Fruit fly (Drosophila melanogaster) whole organism, wandering third instar larva: ENCODE data around the gene prd1.

Experiments used
- Abd-B ChIP-seq: fragments of >200 bp; optimal IDR thresholded peaks from 2 replicates; lab custom pipeline; 2017; ENCODE audit warnings: missing biosample characterization, missing genetic modification characterization
- CG32264 ChIP-seq: fragments of 200-800 bp; sonication (Bioruptor generic); optimal IDR thresholded peaks from 2 replicates; lab custom pipeline; 2016; ENCODE audit warnings: missing biosample characterization, missing genetic modification characterization
- CG9705 ChIP-seq: fragments of 200-800 bp; sonication (Bioruptor generic); optimal IDR thresholded peaks from 2 replicates; lab custom pipeline; 2018; ENCODE audit warnings: missing biosample characterization, mild to moderate bottlenecking, missing genetic modification characterization
- CrebA ChIP-seq: fragments of 200-800 bp; sonication (Bioruptor generic); optimal IDR thresholded peaks from 2 replicates; lab custom pipeline; 2016; ENCODE audit warnings: missing biosample characterization, mild to moderate bottlenecking, missing genetic modification characterization, borderline replicate concordance
- Dfd ChIP-seq: fragments of >200 bp; optimal IDR thresholded peaks from 2 replicates; lab custom pipeline; 2017; ENCODE audit warnings: missing biosample characterization, missing genetic modification characterization
- Dif ChIP-seq: fragments of 200-275, 200-300 bp; sonication (Bioruptor generic); optimal IDR thresholded peaks from 2 replicates; lab custom pipeline; 2018; ENCODE audit warnings: missing biosample characterization, missing genetic modification characterization; ENCODE audit not compliant: partially characterized antibody
- GATAd ChIP-seq: sonication (Bioruptor generic); optimal IDR thresholded peaks from 2 replicates; lab custom pipeline; 2016; ENCODE audit warnings: missing biosample characterization, missing genetic modification characterization
- HLH106 ChIP-seq: fragments of 200-800 bp; optimal IDR thresholded peaks from 3 replicates; lab custom pipeline; 2019; ENCODE audit warnings: missing biosample characterization, mild to moderate bottlenecking, missing genetic modification characterization, moderate library complexity
- Hnf4 ChIP-seq: fragments of 200-800 bp; sonication (Bioruptor generic); optimal IDR thresholded peaks from 2 replicates; lab custom pipeline; 2016; ENCODE audit warnings: missing biosample characterization, mild to moderate bottlenecking, missing genetic modification characterization
- Hr78 ChIP-seq: fragments of >200 bp; optimal IDR thresholded peaks from 2 replicates; lab custom pipeline; 2017; ENCODE audit warnings: missing biosample characterization, missing genetic modification characterization
- Hr83 ChIP-seq: fragments of 200-300 bp; sonication (Bioruptor generic); optimal IDR thresholded peaks from 2 replicates; lab custom pipeline; 2016; ENCODE audit warnings: missing biosample characterization, mild to moderate bottlenecking, missing genetic modification characterization, moderate library complexity; ENCODE audit not compliant: poor library complexity, severe bottlenecking
- Jra ChIP-seq: sonication (Bioruptor generic); optimal IDR thresholded peaks from 2 replicates; lab custom pipeline; 2016; ENCODE audit warnings: missing biosample characterization, missing genetic modification characterization
- Mio ChIP-seq: sonication (Bioruptor generic); optimal IDR thresholded peaks from 2 replicates; lab custom pipeline; 2016; ENCODE audit warnings: missing biosample characterization, missing genetic modification characterization
- Myc ChIP-seq: fragments of >200 bp; optimal IDR thresholded peaks from 2 replicates; lab custom pipeline; 2017
- N ChIP-seq: fragments of >200 bp; optimal IDR thresholded peaks from 2 replicates; lab custom pipeline; 2018; ENCODE audit warnings: missing biosample characterization, missing external identifiers, missing genetic modification characterization
- OdsH ChIP-seq: fragments of 200-800 bp; sonication (Bioruptor generic); optimal IDR thresholded peaks from 2 replicates; lab custom pipeline; 2016; ENCODE audit warnings: missing biosample characterization, mild to moderate bottlenecking, missing genetic modification characterization
- Rel ChIP-seq, 2 experiments: fragments of 200-800 bp; sonication (Bioruptor generic) in 1 of 2; optimal IDR thresholded peaks; 2 replicates in 1 of 2; 3 replicates in 1 of 2; lab custom pipeline; 2016 to 2019; ENCODE audit warnings: mild to moderate bottlenecking in 2 of 2, missing biosample characterization in 2 of 2, missing genetic modification characterization in 2 of 2, moderate library complexity in 1 of 2
- Sp1 ChIP-seq: fragments of 200-800 bp; sonication (Bioruptor generic); optimal IDR thresholded peaks from 3 replicates; lab custom pipeline; 2019; ENCODE audit warnings: missing biosample characterization, mild to moderate bottlenecking, missing genetic modification characterization, moderate library complexity
- Vsx2 ChIP-seq: fragments of 200-300, 225-300 bp; sonication (Bioruptor generic); optimal IDR thresholded peaks from 2 replicates; lab custom pipeline; 2018; ENCODE audit warnings: missing biosample characterization, missing genetic modification characterization; ENCODE audit not compliant: partially characterized antibody
- br ChIP-seq: fragments of 200-800 bp; sonication (Bioruptor generic); optimal IDR thresholded peaks from 2 replicates; lab custom pipeline; 2016; ENCODE audit warnings: missing biosample characterization, missing genetic modification characterization
- brk ChIP-seq: fragments of 200-800 bp; sonication (Bioruptor generic); optimal IDR thresholded peaks from 2 replicates; lab custom pipeline; 2016; ENCODE audit warnings: missing biosample characterization, mild to moderate bottlenecking, missing genetic modification characterization
- dl ChIP-seq, 2 experiments: fragments of 175-275, 200-275 bp in 1 of 2; fragments of 200-275 bp in 1 of 2; sonication (Bioruptor generic); optimal IDR thresholded peaks; lab custom pipeline; 2018; ENCODE audit warnings: mild to moderate bottlenecking in 2 of 2, missing biosample characterization in 2 of 2, missing genetic modification characterization in 2 of 2, moderate library complexity in 2 of 2; ENCODE audit not compliant: partially characterized antibody in 2 of 2, insufficient read depth in 1 of 2
- dmrt93B ChIP-seq: fragments of 200-800 bp; sonication (Bioruptor generic); optimal IDR thresholded peaks from 2 replicates; lab custom pipeline; 2018; ENCODE audit warnings: missing biosample characterization, mild to moderate bottlenecking, missing genetic modification characterization
- dsf ChIP-seq: sonication (Bioruptor generic); optimal IDR thresholded peaks from 2 replicates; lab custom pipeline; 2016; ENCODE audit warnings: missing biosample characterization, missing genetic modification characterization, borderline replicate concordance
- ey ChIP-seq: fragments of 200-800 bp; sonication (Bioruptor generic); optimal IDR thresholded peaks from 2 replicates; lab custom pipeline; 2016; ENCODE audit warnings: missing biosample characterization, missing genetic modification characterization
- foxo ChIP-seq, 2 experiments: fragments of 200-800 bp; sonication (Bioruptor generic); optimal IDR thresholded peaks; 2 replicates in 1 of 2; 3 replicates in 1 of 2; lab custom pipeline; 2016 to 2017; ENCODE audit warnings: missing biosample characterization in 2 of 2, missing genetic modification characterization in 2 of 2
- fru ChIP-seq: fragments of 200-800 bp; sonication (Bioruptor generic); optimal IDR thresholded peaks from 3 replicates; lab custom pipeline; 2016; ENCODE audit warnings: missing biosample characterization, mild to moderate bottlenecking, missing genetic modification characterization
- h ChIP-seq: fragments of 200-800 bp; sonication (Bioruptor generic); optimal IDR thresholded peaks from 3 replicates; lab custom pipeline; 2016; ENCODE audit warnings: missing biosample characterization, mild to moderate bottlenecking, missing genetic modification characterization
- jim ChIP-seq: fragments of 175-275, 200-325 bp; sonication (Bioruptor generic); optimal IDR thresholded peaks from 2 replicates; lab custom pipeline; 2016; ENCODE audit warnings: missing biosample characterization, mild to moderate bottlenecking, missing genetic modification characterization
- lola ChIP-seq: fragments of >200 bp; optimal IDR thresholded peaks from 2 replicates; lab custom pipeline; 2017; ENCODE audit warnings: missing biosample characterization, missing genetic modification characterization
- pan ChIP-seq: fragments of >200 bp; optimal IDR thresholded peaks from 2 replicates; lab custom pipeline; 2017
- psq ChIP-seq: fragments of 200-800 bp; sonication (Bioruptor generic); optimal IDR thresholded peaks from 3 replicates; lab custom pipeline; 2017; ENCODE audit warnings: missing biosample characterization, mild to moderate bottlenecking, missing genetic modification characterization, moderate library complexity
- rgr ChIP-seq: fragments of 200-800 bp; sonication (Bioruptor generic); optimal IDR thresholded peaks from 3 replicates; lab custom pipeline; 2016; ENCODE audit warnings: missing biosample characterization, mild to moderate bottlenecking, missing genetic modification characterization
- sage ChIP-seq: fragments of 200-800 bp; sonication (Bioruptor generic); optimal IDR thresholded peaks from 2 replicates; lab custom pipeline; 2016; ENCODE audit warnings: missing biosample characterization, mild to moderate bottlenecking, missing genetic modification characterization
- sv ChIP-seq: fragments of 200-800 bp; sonication (Bioruptor generic); optimal IDR thresholded peaks from 3 replicates; lab custom pipeline; 2016; ENCODE audit warnings: missing biosample characterization, missing genetic modification characterization
- tai ChIP-seq: sonication (Bioruptor generic); optimal IDR thresholded peaks from 2 replicates; lab custom pipeline; 2016; ENCODE audit warnings: missing biosample characterization, missing genetic modification characterization
- usp ChIP-seq: fragments of >200 bp; optimal IDR thresholded peaks from 2 replicates; lab custom pipeline; 2017; ENCODE audit warnings: missing biosample characterization, missing genetic modification characterization
- woc ChIP-seq: sonication (Bioruptor generic); optimal IDR thresholded peaks from 2 replicates; lab custom pipeline; 2016; ENCODE audit warnings: missing biosample characterization, mild to moderate bottlenecking, missing genetic modification characterization

The prd1 gene

DNA sequence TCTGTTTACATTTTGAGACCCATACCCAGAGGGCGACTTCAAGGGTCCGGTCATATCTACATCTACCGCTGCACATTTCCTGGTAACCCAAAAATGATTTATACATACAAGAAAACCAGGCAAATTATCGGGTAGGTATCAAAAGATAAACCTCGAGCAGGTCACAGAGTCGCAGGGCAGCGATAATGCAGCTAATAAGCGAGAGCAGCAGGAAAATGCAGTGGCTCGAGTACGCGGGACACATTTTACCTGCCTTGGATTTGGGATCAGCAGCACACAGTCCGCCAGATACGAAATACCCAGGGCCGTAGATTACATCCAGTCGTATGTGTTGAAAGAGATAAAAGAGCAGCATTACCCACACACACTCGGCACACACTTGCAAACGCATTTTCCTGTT, 11.6 kb downstream of the prd1 start:
- TF ChIP-seq pan (lab: Kevin White, UChicago) (no peak), rgr (GFP tag; lab: Kevin White, UChicago) (no peak), Myc (lab: Kevin White, UChicago) (no peak), dsf (GFP tag; lab: Kevin White, UChicago) (no peak), Hnf4 (GFP tag; lab: Kevin White, UChicago) (no peak), Dfd (GFP tag; lab: Kevin White, UChicago) (no peak), usp (no peak), CG32264 (no peak), foxo (GFP tag; optimal IDR thresholded peaks at IDR 0.05; lab: Kevin White, UChicago) (no peak)

DNA sequence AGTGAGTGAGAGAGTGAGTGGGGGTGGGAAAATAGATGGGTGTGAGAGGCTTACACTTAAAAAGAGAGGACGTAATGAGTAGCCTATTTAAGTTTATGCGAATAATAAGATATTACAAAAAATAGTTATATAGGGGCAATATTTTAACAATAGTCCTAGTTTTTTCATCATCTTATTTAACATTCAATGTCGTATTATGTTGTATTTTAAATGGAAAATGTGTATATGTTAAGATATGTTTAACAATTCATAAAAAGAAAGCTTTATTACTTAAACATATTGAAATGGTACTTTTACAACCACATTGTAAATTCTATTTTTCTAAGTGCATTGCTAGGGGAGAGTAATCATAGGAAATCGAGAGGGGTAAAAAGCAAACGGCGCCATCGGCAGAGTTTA, 12.8 kb downstream of the prd1 start:
- TF ChIP-seq Dfd (GFP tag; lab: Kevin White, UChicago) (no peak), Vsx2 (GFP tag; lab: Kevin White, UChicago) (no peak), dl (GFP tag; optimal IDR thresholded peaks at IDR 0.05; lab: Kevin White, UChicago; ENCODE audit: insufficient read depth in 1 of 2, partially characterized antibody in 2 of 2) (no peak), Mio (no peak), lola (GFP tag; lab: Kevin White, UChicago) (no peak), Sp1 (GFP tag; lab: Kevin White, UChicago) (peak; percentile 70), dmrt93B (GFP tag; lab: Kevin White, UChicago) (no peak), psq (GFP tag; lab: Kevin White, UChicago) (no peak), N (no peak), CrebA (GFP tag; lab: Kevin White, UChicago) (no peak), sv (no peak), Hr83 (GFP tag; lab: Kevin White, UChicago) (no peak), rgr (GFP tag; lab: Kevin White, UChicago) (peak; percentile 20), br (no peak), h (GFP tag; lab: Kevin White, UChicago) (peak; percentile 39), pan (lab: Kevin White, UChicago) (no peak), HLH106 (tag; lab: Kevin White, UChicago) (peak; percentile 59), woc (GFP tag; lab: Kevin White, UChicago) (peak; percentile 40), sage (no peak), Abd-B (GFP tag; lab: Kevin White, UChicago) (no peak), Dif (GFP tag; lab: Kevin White, UChicago) (no peak), Rel (GFP tag; optimal IDR thresholded peaks at IDR 0.05; lab: Kevin White, UChicago) (no peak), Rel (tag; optimal IDR thresholded peaks at IDR 0.05; lab: Kevin White, UChicago) (no peak), Jra (GFP tag; lab: Kevin White, UChicago) (no peak), dsf (GFP tag; lab: Kevin White, UChicago) (no peak), Hnf4 (GFP tag; lab: Kevin White, UChicago) (peak; percentile 5), brk (GFP tag; lab: Kevin White, UChicago) (no peak), foxo (GFP tag; optimal IDR thresholded peaks at IDR 0.05; lab: Kevin White, UChicago) (peak in 1 of 2 experiments; percentile 62), GATAd (GFP tag; lab: Kevin White, UChicago) (no peak), fru (GFP tag; lab: Kevin White, UChicago) (peak; percentile 55), CG32264 (no peak), ey (GFP tag; lab: Kevin White, UChicago) (peak; percentile 42), usp (no peak), jim (GFP tag; lab: Kevin White, UChicago) (no peak), Hr78 (GFP tag; lab: Kevin White, UChicago) (no peak), Myc (lab: Kevin White, UChicago) (no peak), tai (GFP tag; lab: Kevin White, UChicago) (no peak), CG9705 (GFP tag; lab: Kevin White, UChicago) (no peak), OdsH (GFP tag; lab: Kevin White, UChicago) (peak; percentile 52)
